Worm (Caenorhabditis elegans): ENCODE data around the gene npp-22.

DNA sequence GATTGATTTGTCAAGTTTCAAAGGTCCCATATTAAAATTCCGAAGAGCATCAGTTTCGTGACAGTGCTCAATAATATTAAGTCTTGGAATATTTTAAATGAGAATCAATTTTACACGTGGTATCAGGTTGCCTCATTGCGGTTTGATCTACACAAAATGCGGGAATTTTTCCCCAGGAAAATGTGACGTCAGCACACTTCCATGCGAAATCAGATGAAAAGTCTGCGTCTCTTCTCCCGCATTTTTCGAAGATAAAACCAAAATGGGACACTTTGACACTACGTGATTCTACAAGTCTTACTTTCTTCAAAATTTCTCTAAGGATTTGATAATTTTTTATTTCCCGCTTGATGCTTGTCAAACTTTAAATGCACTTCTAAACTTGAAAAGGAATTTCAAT lies 10.4 kb downstream of the npp-22 start:
- TF ChIP-seq nhr-20 (tag; optimal IDR thresholded peaks at IDR 0.05) (no peak), rnt-1 (tag; optimal IDR thresholded peaks at IDR 0.05) (no peak), nhr-237 (tag; optimal IDR thresholded peaks at IDR 0.05) (no peak), ama-1 (optimal IDR thresholded peaks at IDR 0.05) (no peak), elt-2 (tag; optimal IDR thresholded peaks at IDR 0.05) (no peak), nhr-28 (tag; optimal IDR thresholded peaks at IDR 0.05) (no peak), unc-130 (tag; optimal IDR thresholded peaks at IDR 0.05) (no peak), ztf-11 (tag; optimal IDR thresholded peaks at IDR 0.05) (no peak), nhr-11 (tag; optimal IDR thresholded peaks at IDR 0.05) (no peak), lin-14 (GFP tag; optimal IDR thresholded peaks at IDR 0.05) (no peak), C34B4.2 (tag; optimal IDR thresholded peaks at IDR 0.05) (no peak), nhr-12 (tag; optimal IDR thresholded peaks at IDR 0.05) (no peak)

Data from whole organism, L1 larva.